Worm (Caenorhabditis elegans): ENCODE measurements around the gene ZK1127.13.

ce11 chrII:7073537-7073913, 20.4 kb downstream of the ZK1127.13 start, which contains the start of gene kat-1:
- TF ChIP-seq ama-1 (optimal IDR thresholded peaks at IDR 0.05) (no peak), hmg-4 (GFP tag; optimal IDR thresholded peaks at IDR 0.05) (no peak), scrt-1 (GFP tag; IDR thresholded peaks at IDR 0.05) (no peak), hmbx-1 (tag; optimal IDR thresholded peaks at IDR 0.05) (no peak), tra-4 (tag; optimal IDR thresholded peaks at IDR 0.05) (no peak), pes-1 (GFP tag; IDR thresholded peaks at IDR 0.05) (no peak), hnd-1 (tag; optimal IDR thresholded peaks at IDR 0.05) (no peak), tbx-37 (GFP tag; conservative IDR thresholded peaks at IDR 0.05) (no peak)

Measured in whole organism, early embryonic.